Worm (Caenorhabditis elegans) whole organism, L4 larva: ENCODE measurements around the gene zzz-1.

Source experiments
- D1046.2 ChIP-seq: fragments of 200-800 bp; sonication (Bioruptor generic); IDR thresholded peaks from 2 replicates; pipeline ENCODE4 v1.3.6; 2022; ENCODE audit warnings: missing genetic modification characterization, missing compliant biosample characterization
- F10B5.3 ChIP-seq: sonication (generic microtip); optimal IDR thresholded peaks from 2 replicates; lab custom pipeline; 2016; ENCODE audit warnings: mild to moderate bottlenecking, missing genetic modification characterization, missing compliant biosample characterization
- F26F4.8 ChIP-seq: fragments of 200-800 bp; sonication (Bioruptor generic); conservative IDR thresholded peaks from 2 replicates; pipeline ENCODE4 v1.3.6; 2022; ENCODE audit warnings: missing genetic modification characterization, missing compliant biosample characterization
- F37D6.2 ChIP-seq: sonication (generic microtip); optimal IDR thresholded peaks from 2 replicates; lab custom pipeline; 2016; ENCODE audit warnings: mild to moderate bottlenecking, missing genetic modification characterization, missing compliant biosample characterization
- F49E8.2 ChIP-seq: sonication (generic microtip); optimal IDR thresholded peaks from 2 replicates; lab custom pipeline; 2016; ENCODE audit warnings: missing compliant biosample characterization, mild to moderate bottlenecking, missing genetic modification characterization, borderline replicate concordance
- R02D3.7 ChIP-seq: fragments of 150-350 bp; sonication (generic microtip); optimal IDR thresholded peaks from 3 replicates; lab custom pipeline; 2014; ENCODE audit warnings: missing biosample characterization, missing genetic modification characterization
- ZK337.2 ChIP-seq: fragments of 200-800 bp; sonication (Bioruptor generic); IDR thresholded peaks from 2 replicates; pipeline ENCODE4 v1.3.6; 2022; ENCODE audit warnings: missing genetic modification reagents, missing genetic modification characterization, missing compliant biosample characterization
- aha-1 ChIP-seq: fragments of 150-350 bp; peaks from one replicate; lab custom pipeline; 2014; ENCODE audit warnings: missing biosample characterization, missing genetic modification characterization
- ama-1 ChIP-seq: fragments of 150-350 bp; optimal IDR thresholded peaks from 2 replicates; lab custom pipeline; 2014; ENCODE audit warnings: inconsistent platforms, mixed read lengths
- arid-1 ChIP-seq: fragments of 200-800 bp; sonication (Bioruptor generic); conservative IDR thresholded peaks from 2 replicates; pipeline ENCODE4 v1.3.6; 2022; ENCODE audit warnings: missing genetic modification reagents, missing genetic modification characterization, missing compliant biosample characterization
- ceh-28 ChIP-seq: fragments of 150-350 bp; optimal IDR thresholded peaks from 2 replicates; lab custom pipeline; 2014; ENCODE audit warnings: missing biosample characterization, missing genetic modification reagents, missing genetic modification characterization
- ceh-44 ChIP-seq: fragments of 200-800 bp; sonication (Bioruptor generic); IDR thresholded peaks from 2 replicates; pipeline ENCODE4 v1.3.6; 2022; ENCODE audit warnings: missing genetic modification reagents, missing genetic modification characterization, missing compliant biosample characterization
- ces-1 ChIP-seq: fragments of 150-350 bp; sonication (generic microtip); optimal IDR thresholded peaks from 4 replicates; lab custom pipeline; 2014; ENCODE audit warnings: missing biosample characterization, missing genetic modification reagents, missing genetic modification characterization
- ctbp-1 ChIP-seq: fragments of 200-800 bp; sonication (Bioruptor generic); IDR thresholded peaks from 2 replicates; pipeline ENCODE4 v1.3.6; 2022; ENCODE audit warnings: missing genetic modification reagents, missing genetic modification characterization, missing compliant biosample characterization
- dmd-6 ChIP-seq: fragments of 200-800 bp; sonication (Bioruptor generic); IDR thresholded peaks from 2 replicates; pipeline ENCODE4 v1.3.6; 2022; ENCODE audit warnings: missing genetic modification reagents, missing genetic modification characterization, missing compliant biosample characterization
- dmd-9 ChIP-seq: fragments of 200-800 bp; sonication (Bioruptor generic); IDR thresholded peaks from 2 replicates; pipeline ENCODE4 v1.3.6; 2022; ENCODE audit warnings: missing genetic modification reagents, missing genetic modification characterization, missing compliant biosample characterization
- dpl-1 ChIP-seq: fragments of 150-350 bp; optimal IDR thresholded peaks from 2 replicates; lab custom pipeline; 2014; ENCODE audit warnings: missing biosample characterization, missing genetic modification reagents, missing genetic modification characterization
- duxl-1 ChIP-seq: sonication (generic microtip); optimal IDR thresholded peaks from 2 replicates; lab custom pipeline; 2016; ENCODE audit warnings: mild to moderate bottlenecking, missing genetic modification characterization, moderate library complexity, missing compliant biosample characterization; ENCODE audit not compliant: poor library complexity
- fkh-10 ChIP-seq: fragments of 150-350 bp; optimal IDR thresholded peaks from 2 replicates; lab custom pipeline; 2014; ENCODE audit warnings: missing biosample characterization, missing genetic modification reagents, missing genetic modification characterization
- fos-1 ChIP-seq: fragments of 150-350 bp; optimal IDR thresholded peaks from 2 replicates; lab custom pipeline; 2014; ENCODE audit warnings: missing biosample characterization, missing genetic modification characterization
- gei-8 ChIP-seq: fragments of 200-800 bp; sonication (Bioruptor generic); optimal IDR thresholded peaks from 2 replicates; lab custom pipeline; 2018; ENCODE audit warnings: mild to moderate bottlenecking, missing genetic modification characterization, missing compliant biosample characterization
- hif-1 ChIP-seq, 2 experiments: sonication (generic microtip); optimal IDR thresholded peaks; 2 replicates each; lab custom pipeline; 2016 to 2017; ENCODE audit warnings: missing compliant biosample characterization in 2 of 2, missing genetic modification characterization in 2 of 2, missing genetic modification reagents in 2 of 2, missing genotype in 2 of 2, mild to moderate bottlenecking in 1 of 2
- hlh-11 ChIP-seq: fragments of 200-800 bp; sonication (Bioruptor generic); optimal IDR thresholded peaks from 2 replicates; lab custom pipeline; 2018; ENCODE audit warnings: mild to moderate bottlenecking, missing genetic modification characterization, missing compliant biosample characterization
- lim-7 ChIP-seq: fragments of 200-800 bp; sonication (Bioruptor generic); IDR thresholded peaks from 2 replicates; pipeline ENCODE4 v1.3.6; 2022; ENCODE audit warnings: missing genetic modification characterization, missing compliant biosample characterization
- lin-1 ChIP-seq: fragments of 200-800 bp; sonication (Bioruptor generic); IDR thresholded peaks from 2 replicates; pipeline ENCODE4 v1.3.6; 2022; ENCODE audit warnings: missing genetic modification reagents, missing genetic modification characterization, missing compliant biosample characterization
- lin-29 ChIP-seq: fragments of 200-800 bp; sonication (Bioruptor generic); IDR thresholded peaks from 2 replicates; pipeline ENCODE4 v1.3.6; 2022; ENCODE audit warnings: missing genetic modification reagents, missing genetic modification characterization, missing compliant biosample characterization
- lir-3 ChIP-seq: sonication (generic microtip); optimal IDR thresholded peaks from 2 replicates; lab custom pipeline; 2016; ENCODE audit warnings: mild to moderate bottlenecking, missing genetic modification characterization, missing compliant biosample characterization
- lsy-2 ChIP-seq, 2 experiments: fragments of 150-350 bp in 1 of 2; sonication (generic microtip) in 1 of 2; optimal IDR thresholded peaks; 2 replicates each; lab custom pipeline; 2014 to 2017; ENCODE audit warnings: missing biosample characterization in 2 of 2, missing genetic modification characterization in 2 of 2
- madf-5 ChIP-seq, 2 experiments: fragments of 200-800 bp; sonication (Bioruptor generic); IDR thresholded peaks; 2 replicates each; pipeline ENCODE4 v1.3.6; 2022; ENCODE audit warnings: missing compliant biosample characterization in 2 of 2, missing genetic modification characterization in 2 of 2
- mdl-1 ChIP-seq, 2 experiments: fragments of 150-350 bp in 1 of 2; sonication (generic microtip) in 1 of 2; optimal IDR thresholded peaks; 2 replicates each; lab custom pipeline; 2014 to 2017; ENCODE audit warnings: missing biosample characterization in 2 of 2, missing genetic modification characterization in 2 of 2
- mdt-29 ChIP-seq: fragments of 200-800 bp; sonication (Bioruptor generic); IDR thresholded peaks from 2 replicates; pipeline ENCODE4 v1.3.6; 2022; ENCODE audit warnings: missing genetic modification reagents, missing genetic modification characterization, missing compliant biosample characterization
- mep-1 ChIP-seq: fragments of 150-350 bp; sonication (generic microtip); optimal IDR thresholded peaks from 3 replicates; lab custom pipeline; 2014; ENCODE audit warnings: missing biosample characterization, missing genetic modification characterization
- mes-2 ChIP-seq: sonication (generic microtip); optimal IDR thresholded peaks from 2 replicates; lab custom pipeline; 2016; ENCODE audit warnings: missing genotype, mild to moderate bottlenecking, missing genetic modification characterization, missing compliant biosample characterization; ENCODE audit not compliant: poor library complexity, severe bottlenecking
- nhr-28 ChIP-seq: fragments of 150-350 bp; optimal IDR thresholded peaks from 2 replicates; lab custom pipeline; 2014; ENCODE audit warnings: missing biosample characterization, missing genetic modification characterization
- nhr-48 ChIP-seq: sonication (generic microtip); optimal IDR thresholded peaks from 2 replicates; lab custom pipeline; 2016; ENCODE audit warnings: mild to moderate bottlenecking, missing genetic modification characterization, missing compliant biosample characterization
- nhr-76 ChIP-seq: fragments of 150-350 bp; optimal IDR thresholded peaks from 2 replicates; lab custom pipeline; 2014; ENCODE audit warnings: missing biosample characterization, missing genetic modification characterization
- nhr-77 ChIP-seq: fragments of 150-350 bp; optimal IDR thresholded peaks from 2 replicates; lab custom pipeline; 2014; ENCODE audit warnings: missing biosample characterization, missing genetic modification characterization
- set-16 ChIP-seq: fragments of 200-800 bp; sonication (Bioruptor generic); IDR thresholded peaks from 2 replicates; pipeline ENCODE4 v1.3.6; 2022; ENCODE audit warnings: missing genetic modification reagents, missing genetic modification characterization, missing compliant biosample characterization
- skn-1 ChIP-seq: fragments of 150-350 bp; optimal IDR thresholded peaks from 2 replicates; lab custom pipeline; 2014; ENCODE audit warnings: missing biosample characterization, missing genetic modification characterization
- snpc-4 ChIP-seq: fragments of 150-350 bp; optimal IDR thresholded peaks from 2 replicates; lab custom pipeline; 2014; ENCODE audit warnings: missing biosample characterization, missing genetic modification characterization
- unc-62 ChIP-seq, 3 experiments: fragments of 150-350 bp in 1 of 3; sonication (generic microtip); optimal IDR thresholded peaks in 2 of 3; peaks in 1 of 3; 1 replicate in 1 of 3; 2 replicates in 2 of 3; lab custom pipeline; 2014 to 2017; ENCODE audit warnings: missing biosample characterization in 3 of 3, missing genetic modification characterization in 3 of 3, missing genetic modification reagents in 3 of 3, missing genotype in 1 of 3

The zzz-1 gene

ce11 chrV:10876512-10876911 lies 32.5 kb downstream of the zzz-1 start:
- TF ChIP-seq set-16 (GFP tag; lab: Robert Waterston, UW) (no peak), fos-1 (tag; lab: Kevin White, UChicago) (no peak), dpl-1 (GFP tag; lab: Kevin White, UChicago) (no peak), ceh-28 (tag; lab: Kevin White, UChicago) (no peak), lin-1 (GFP tag; lab: Robert Waterston, UW) (no peak), F10B5.3 (tag; lab: Kevin White, UChicago) (no peak), R02D3.7 (tag; lab: Kevin White, UChicago) (no peak), lim-7 (GFP tag; lab: Robert Waterston, UW) (no peak), unc-62 (GFP tag; optimal IDR thresholded peaks at IDR 0.05 in 1 of 2; lab: Kevin White, UChicago) (peak in 1 of 2 experiments; percentile 14), unc-62 (tag; optimal IDR thresholded peaks at IDR 0.05; lab: Kevin White, UChicago) (no peak), ama-1 (lab: Kevin White, UChicago) (no peak), hif-1 (tag; optimal IDR thresholded peaks at IDR 0.05; lab: Kevin White, UChicago) (peak in 1 of 2 experiments; percentile 85), hlh-11 (tag; lab: Kevin White, UChicago) (peak; percentile 12), aha-1 (tag; lab: Kevin White, UChicago) (peak; percentile 97), arid-1 (no peak), nhr-48 (tag; lab: Kevin White, UChicago) (no peak), mdt-29 (GFP tag; lab: Robert Waterston, UW) (no peak), F37D6.2 (tag; lab: Kevin White, UChicago) (no peak), ceh-44 (GFP tag; lab: Robert Waterston, UW) (no peak), fkh-10 (GFP tag; lab: Kevin White, UChicago) (no peak), duxl-1 (tag; lab: Kevin White, UChicago) (no peak), mes-2 (tag; lab: Kevin White, UChicago) (no peak), mep-1 (no peak), F49E8.2 (no peak), skn-1 (tag; lab: Kevin White, UChicago) (no peak), lsy-2 (tag; optimal IDR thresholded peaks at IDR 0.05; lab: Kevin White, UChicago) (peak in 1 of 2 experiments; percentile 51), madf-5 (GFP tag; IDR thresholded peaks at IDR 0.05; lab: Robert Waterston, UW) (no peak), lir-3 (no peak), nhr-28 (tag; lab: Kevin White, UChicago) (peak; percentile 12), ctbp-1 (GFP tag; lab: Robert Waterston, UW) (no peak), ZK337.2 (GFP tag; lab: Robert Waterston, UW) (no peak), D1046.2 (GFP tag; lab: Robert Waterston, UW) (no peak), nhr-77 (tag; lab: Kevin White, UChicago) (no peak), mdl-1 (tag; optimal IDR thresholded peaks at IDR 0.05; lab: Kevin White, UChicago) (peak in 1 of 2 experiments; percentile 4), F26F4.8 (GFP tag; lab: Robert Waterston, UW) (no peak), nhr-76 (no peak), dmd-6 (GFP tag; lab: Robert Waterston, UW) (no peak; the same call in 1 of the 2 replicates), dmd-9 (GFP tag; lab: Robert Waterston, UW) (no peak), lin-29 (GFP tag; lab: Robert Waterston, UW) (no peak)

DNA sequence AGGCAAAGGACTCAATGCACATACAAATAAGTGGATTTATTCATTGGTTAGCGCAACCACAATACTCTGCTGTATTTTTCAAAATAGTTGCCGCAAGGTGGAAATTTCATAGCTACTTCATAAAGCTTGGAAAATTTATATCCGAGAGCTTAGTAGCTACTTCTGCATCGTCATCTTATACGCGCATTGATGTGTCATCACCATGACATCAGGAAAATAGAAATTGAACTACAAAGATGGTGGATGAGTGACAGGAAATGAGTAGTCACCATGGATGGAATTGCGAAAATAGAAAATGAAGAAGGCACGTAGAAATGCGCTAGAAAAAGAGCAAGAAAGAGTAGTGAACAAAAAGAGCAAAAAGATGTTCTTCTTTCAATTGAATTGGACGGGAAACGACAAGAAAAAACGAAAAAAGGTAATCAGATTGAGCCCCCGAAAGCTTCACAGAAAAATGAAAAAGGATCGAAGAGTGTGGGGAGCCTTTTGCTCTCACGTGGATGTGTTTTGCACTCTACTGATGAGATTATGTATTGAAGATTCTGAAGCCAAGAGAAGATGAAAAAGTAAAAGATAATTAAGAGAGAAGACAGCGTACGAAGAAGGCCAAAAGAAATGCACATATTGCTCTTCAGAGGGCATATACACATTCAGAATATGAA lies 33.9 kb downstream of the zzz-1 start:
- peak; percentile 79 for TF ChIP-seq aha-1 (tag; lab: Kevin White, UChicago)
- peak in 1 of 2 experiments; percentile 90 for TF ChIP-seq unc-62 (GFP tag; optimal IDR thresholded peaks at IDR 0.05 in 1 of 2; lab: Kevin White, UChicago)
- no peak for TF ChIP-seq unc-62 (tag; optimal IDR thresholded peaks at IDR 0.05; lab: Kevin White, UChicago)
- TF ChIP-seq nhr-48 (tag; lab: Kevin White, UChicago), result no peak
- TF ChIP-seq ctbp-1 (GFP tag; lab: Robert Waterston, UW), result peak; percentile 68; the same call in 1 of the 2 replicates
- no peak for TF ChIP-seq snpc-4 (tag; lab: Kevin White, UChicago)
- peak in 1 of 2 experiments; percentile 24 for TF ChIP-seq hif-1 (tag; optimal IDR thresholded peaks at IDR 0.05; lab: Kevin White, UChicago)
- TF ChIP-seq fkh-10 (GFP tag; lab: Kevin White, UChicago), result peak; percentile 74
- TF ChIP-seq lsy-2 (tag; optimal IDR thresholded peaks at IDR 0.05; lab: Kevin White, UChicago), result peak in 1 of 2 experiments; percentile 44
- TF ChIP-seq ceh-44 (GFP tag; lab: Robert Waterston, UW), result no peak
- TF ChIP-seq dmd-6 (GFP tag; lab: Robert Waterston, UW), result no peak
- no peak for TF ChIP-seq gei-8
- TF ChIP-seq ces-1, result peak; percentile 92
